Worm (Caenorhabditis elegans): ENCODE results near the gene nspf-2.

The nspf-2 gene

DNA sequence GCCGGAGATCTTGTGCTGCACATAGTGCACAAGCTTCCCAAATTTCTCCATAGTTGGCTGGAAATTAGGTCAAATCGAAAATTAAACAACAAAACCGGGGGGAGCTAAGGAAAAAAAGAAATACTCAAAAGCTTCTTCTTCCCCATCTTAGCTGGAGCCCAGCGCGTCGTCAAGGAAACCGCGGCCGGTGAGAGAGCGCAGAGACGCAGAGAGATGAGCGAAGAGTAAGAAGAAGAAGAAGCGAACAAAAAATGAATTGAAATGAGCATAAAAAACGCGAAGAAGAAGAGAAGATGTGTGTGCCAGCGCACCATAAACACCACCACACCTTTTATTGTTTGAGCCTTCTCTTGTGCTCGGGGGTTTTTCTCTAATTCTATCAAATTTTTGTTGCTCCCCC, 46.5 kb downstream of the nspf-2 start, which contains the start of gene wdr-31:
TSS of gene wdr-31 (minus strand) at position 101 of the 400 bp plus-strand sequence.
- no peak for TF ChIP-seq ceh-9 (tag; optimal IDR thresholded peaks at IDR 0.05)
- TF ChIP-seq nhr-237 (tag; optimal IDR thresholded peaks at IDR 0.05): no peak
- TF ChIP-seq nhr-43 (tag; optimal IDR thresholded peaks at IDR 0.05; ENCODE audit: poor library complexity, severe bottlenecking): no peak
- TF ChIP-seq elt-1 (tag; optimal IDR thresholded peaks at IDR 0.05): no peak
- TF ChIP-seq skn-1 (tag; optimal IDR thresholded peaks at IDR 0.05): no peak
- no peak for TF ChIP-seq nhr-28 (tag; optimal IDR thresholded peaks at IDR 0.05)
- TF ChIP-seq egl-27 (tag; optimal IDR thresholded peaks at IDR 0.05): no peak
- no peak for TF ChIP-seq lsy-12 (tag; optimal IDR thresholded peaks at IDR 0.05)
- no peak for TF ChIP-seq pha-4 (tag; optimal IDR thresholded peaks at IDR 0.05)

DNA sequence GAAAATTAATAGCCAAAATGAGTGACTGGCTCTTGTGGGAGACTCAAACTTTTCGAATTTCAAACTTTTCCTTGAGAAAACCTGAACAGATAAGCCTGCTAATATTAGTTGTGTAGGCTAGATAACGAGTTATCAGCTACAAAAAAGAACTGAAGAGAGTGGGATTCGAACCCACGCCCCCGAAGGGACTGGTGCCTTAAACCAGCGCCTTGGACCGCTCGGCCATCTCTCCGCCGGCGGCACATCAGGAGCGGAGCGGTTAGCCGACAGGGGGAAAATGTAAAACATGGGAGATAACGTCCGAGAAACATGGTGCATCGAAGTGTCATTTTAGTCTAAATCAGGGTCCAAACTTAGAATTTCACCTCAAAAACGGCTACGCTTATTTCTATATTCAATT, 46.9 kb downstream of the nspf-2 start:
- TF ChIP-seq eor-1 (tag; optimal IDR thresholded peaks at IDR 0.05) (no peak), ama-1 (optimal IDR thresholded peaks at IDR 0.05) (no peak), mdl-1 (tag; optimal IDR thresholded peaks at IDR 0.05) (no peak), unc-39 (tag; optimal IDR thresholded peaks at IDR 0.05) (no peak), ceh-82 (tag; optimal IDR thresholded peaks at IDR 0.05) (no peak), nhr-23 (tag; optimal IDR thresholded peaks at IDR 0.05) (no peak), nhr-11 (tag; optimal IDR thresholded peaks at IDR 0.05) (no peak), ceh-9 (tag; optimal IDR thresholded peaks at IDR 0.05) (no peak), lin-15B (tag; optimal IDR thresholded peaks at IDR 0.05) (no peak), lin-39 (tag; optimal IDR thresholded peaks at IDR 0.05) (no peak)

DNA sequence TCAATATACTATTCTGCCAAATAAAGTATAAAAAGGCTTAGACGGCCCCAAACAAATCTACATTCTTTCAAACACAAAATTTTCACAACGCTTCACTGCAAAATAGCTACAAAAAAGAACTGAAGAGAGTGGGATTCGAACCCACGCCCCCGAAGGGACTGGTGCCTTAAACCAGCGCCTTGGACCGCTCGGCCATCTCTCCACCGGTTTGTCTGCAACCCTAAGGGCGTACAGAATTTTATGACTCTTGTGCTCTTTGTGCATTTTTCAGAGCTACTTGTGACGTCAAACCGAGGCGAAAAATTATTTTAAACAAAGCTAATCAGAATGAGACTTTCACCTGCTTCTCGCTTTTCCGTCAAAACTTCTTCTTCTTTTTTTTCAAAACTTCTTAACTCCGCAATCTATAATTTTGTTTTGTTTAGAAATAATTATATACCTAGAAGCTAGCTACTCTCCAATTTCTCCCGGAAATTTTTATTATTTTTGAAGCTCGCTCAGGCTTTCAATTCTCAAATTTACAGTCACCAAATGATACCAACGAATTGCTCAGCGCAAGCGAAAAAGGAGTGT, 47.5 kb downstream of the nspf-2 start, which contains the start of gene T05A8.8:
TSS of gene T05A8.8 (plus strand) at position 523 of the 573 bp plus-strand sequence.
- TF ChIP-seq pqm-1 (tag; optimal IDR thresholded peaks at IDR 0.05) (no peak), nhr-237 (tag; optimal IDR thresholded peaks at IDR 0.05) (no peak), hmg-11 (tag; optimal IDR thresholded peaks at IDR 0.05) (no peak), ceh-82 (tag; optimal IDR thresholded peaks at IDR 0.05) (no peak), eor-1 (tag; optimal IDR thresholded peaks at IDR 0.05) (no peak), nhr-67 (tag; optimal IDR thresholded peaks at IDR 0.05) (no peak), unc-62 (GFP tag; optimal IDR thresholded peaks at IDR 0.05) (no peak), pha-4 (tag; optimal IDR thresholded peaks at IDR 0.05) (no peak), nhr-12 (tag; optimal IDR thresholded peaks at IDR 0.05) (no peak), sea-2 (GFP tag; optimal IDR thresholded peaks at IDR 0.05) (no peak)

DNA sequence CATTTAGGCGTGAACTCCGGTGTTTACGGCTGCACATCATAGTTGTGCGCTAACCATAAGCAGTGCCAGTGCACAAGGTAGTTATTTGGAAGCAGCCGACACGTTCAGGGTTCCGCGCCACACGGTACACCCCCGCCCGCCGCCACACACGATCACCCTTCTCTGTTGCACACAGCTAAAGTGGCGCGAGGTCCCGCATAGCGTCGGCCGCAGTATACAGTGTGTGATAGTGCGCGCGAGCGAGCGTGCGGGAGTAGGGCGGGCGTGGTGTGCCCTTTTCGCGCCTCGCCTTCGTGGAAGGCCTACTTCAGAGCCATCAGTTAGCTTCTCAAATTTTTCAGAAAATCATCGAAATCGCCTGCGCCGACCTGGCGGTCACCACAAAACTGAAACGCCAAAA, 48.2 kb downstream of the nspf-2 start:
- no peak for TF ChIP-seq lsy-12 (tag; optimal IDR thresholded peaks at IDR 0.05)
- no peak for TF ChIP-seq nhr-11 (tag; optimal IDR thresholded peaks at IDR 0.05)
- no peak for TF ChIP-seq hmg-11 (tag; optimal IDR thresholded peaks at IDR 0.05)
- no peak for TF ChIP-seq ama-1 (optimal IDR thresholded peaks at IDR 0.05)
